Worm (Caenorhabditis elegans): Measurements from ENCODE around the gene C04E7.3.

C04E7.3 gene

DNA sequence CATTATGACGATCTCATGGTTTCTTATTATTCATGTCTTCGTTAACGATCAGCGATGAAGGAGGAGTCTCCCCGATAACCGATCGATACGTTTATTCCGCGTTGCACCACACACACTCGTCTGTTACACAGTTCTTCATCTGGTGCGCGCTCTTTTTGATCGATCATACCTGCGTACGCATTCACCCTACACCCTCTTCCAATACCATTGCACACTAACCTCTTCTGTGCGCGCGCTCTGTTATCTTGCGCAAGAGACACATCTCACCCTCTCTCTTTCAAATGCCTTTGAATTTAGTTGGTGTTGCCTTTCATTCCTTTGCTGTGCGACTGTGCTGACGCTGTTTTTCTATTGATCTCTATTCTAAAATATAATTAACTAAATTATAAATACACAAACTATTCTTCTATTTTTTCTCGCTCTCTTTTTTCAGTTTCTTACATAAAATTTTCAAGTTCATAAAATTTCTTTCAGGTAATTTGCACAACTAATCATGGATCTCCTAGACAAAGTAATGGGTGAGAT lies 24.8 kb upstream of the C04E7.3 start, which contains the start of gene nrde-3:
TSS of gene nrde-3 (plus strand) at position 475 of the 525 bp plus-strand sequence.
- TF ChIP-seq ceh-13 (GFP tag; optimal IDR thresholded peaks at IDR 0.05), result no peak
- no peak for TF ChIP-seq aly-1 (tag; optimal IDR thresholded peaks at IDR 0.05)
- TF ChIP-seq B0310.2 (tag; optimal IDR thresholded peaks at IDR 0.05), result no peak
- no peak for TF ChIP-seq sea-1 (GFP tag; conservative IDR thresholded peaks at IDR 0.05)

DNA sequence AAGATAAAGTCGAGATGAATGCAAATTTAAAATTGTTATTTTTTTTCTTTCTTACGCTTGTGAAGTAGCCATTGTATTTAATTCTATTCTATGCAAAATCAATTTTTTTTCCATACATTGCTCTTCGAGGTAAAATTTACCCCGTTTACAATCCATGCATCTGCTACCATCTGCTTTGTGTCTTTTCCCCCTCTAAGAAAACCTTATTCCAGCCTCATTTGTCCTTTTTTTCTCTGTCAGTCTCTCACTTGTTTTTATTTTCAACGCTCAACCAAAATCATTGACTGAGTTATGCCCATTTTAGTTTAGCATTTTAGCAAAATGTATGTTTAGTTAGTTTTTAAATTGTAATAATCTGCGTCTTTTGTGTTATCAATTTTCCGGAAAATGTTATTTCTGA lies 22.9 kb upstream of the C04E7.3 start:
- TF ChIP-seq ama-1 (optimal IDR thresholded peaks at IDR 0.05) (no peak), aly-1 (tag; optimal IDR thresholded peaks at IDR 0.05) (no peak), F13C5.2 (tag; optimal IDR thresholded peaks at IDR 0.05) (no peak), sea-1 (GFP tag; conservative IDR thresholded peaks at IDR 0.05) (no peak), pes-1 (GFP tag; IDR thresholded peaks at IDR 0.05) (no peak), flt-1 (GFP tag; IDR thresholded peaks at IDR 0.05) (no peak), ceh-13 (GFP tag; optimal IDR thresholded peaks at IDR 0.05) (no peak), tbx-37 (GFP tag; conservative IDR thresholded peaks at IDR 0.05) (no peak), hnd-1 (tag; optimal IDR thresholded peaks at IDR 0.05) (no peak), ceh-36 (tag; optimal IDR thresholded peaks at IDR 0.05) (no peak), scrt-1 (GFP tag; IDR thresholded peaks at IDR 0.05) (no peak)

DNA sequence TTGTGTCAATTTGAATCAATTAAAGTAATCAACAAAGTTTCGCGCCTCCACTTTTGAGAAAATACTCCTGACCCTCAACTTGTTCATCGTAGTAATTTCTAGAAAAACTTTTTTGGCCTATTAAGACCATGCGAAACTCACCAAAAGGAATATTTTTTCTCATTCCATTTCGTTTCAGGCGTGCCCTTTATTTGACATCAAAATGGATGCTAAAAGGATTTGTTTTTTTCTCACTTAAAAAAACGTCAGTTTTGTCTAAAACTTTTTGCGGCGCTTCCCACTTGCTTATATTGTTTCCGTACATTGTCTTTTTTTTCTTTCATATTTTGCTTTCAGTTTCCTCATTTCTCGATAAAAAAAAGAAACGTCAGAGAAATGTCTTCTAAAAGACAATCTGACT lies 13.5 kb upstream of the C04E7.3 start, which contains the start of gene C04E7.5:
TSS of gene C04E7.5 (plus strand) at position 301 of the 400 bp plus-strand sequence.
- no peak for TF ChIP-seq flt-1 (GFP tag; IDR thresholded peaks at IDR 0.05)
- no peak for TF ChIP-seq ceh-36 (tag; optimal IDR thresholded peaks at IDR 0.05)

DNA sequence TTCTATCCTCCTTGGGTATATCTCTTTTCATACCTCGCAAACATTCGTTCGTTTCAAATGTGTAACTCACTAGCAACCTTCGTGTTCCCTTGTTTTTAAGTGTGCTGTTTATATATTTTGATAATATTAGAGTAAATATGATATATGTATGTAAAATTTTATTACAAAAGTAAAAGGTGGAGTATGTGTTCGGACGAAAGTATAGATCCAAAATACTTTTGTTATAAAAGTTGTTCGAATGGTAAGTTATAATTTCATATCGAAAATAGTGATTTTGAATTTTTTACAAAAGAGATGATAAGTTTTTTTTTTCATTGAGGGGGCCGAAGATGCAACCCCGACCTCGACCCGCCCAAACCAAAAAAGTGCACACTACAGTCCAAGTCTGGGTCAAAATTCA lies 10.8 kb upstream of the C04E7.3 start, which contains the start of gene C04E7.1:
TSS of gene C04E7.1 (plus strand) at position 301 of the 400 bp plus-strand sequence.
- TF ChIP-seq B0310.2 (tag; optimal IDR thresholded peaks at IDR 0.05), result no peak
- no peak for TF ChIP-seq scrt-1 (GFP tag; IDR thresholded peaks at IDR 0.05)
- TF ChIP-seq tra-4 (tag; optimal IDR thresholded peaks at IDR 0.05), result no peak
- TF ChIP-seq ets-7 (tag; optimal IDR thresholded peaks at IDR 0.05), result no peak

DNA sequence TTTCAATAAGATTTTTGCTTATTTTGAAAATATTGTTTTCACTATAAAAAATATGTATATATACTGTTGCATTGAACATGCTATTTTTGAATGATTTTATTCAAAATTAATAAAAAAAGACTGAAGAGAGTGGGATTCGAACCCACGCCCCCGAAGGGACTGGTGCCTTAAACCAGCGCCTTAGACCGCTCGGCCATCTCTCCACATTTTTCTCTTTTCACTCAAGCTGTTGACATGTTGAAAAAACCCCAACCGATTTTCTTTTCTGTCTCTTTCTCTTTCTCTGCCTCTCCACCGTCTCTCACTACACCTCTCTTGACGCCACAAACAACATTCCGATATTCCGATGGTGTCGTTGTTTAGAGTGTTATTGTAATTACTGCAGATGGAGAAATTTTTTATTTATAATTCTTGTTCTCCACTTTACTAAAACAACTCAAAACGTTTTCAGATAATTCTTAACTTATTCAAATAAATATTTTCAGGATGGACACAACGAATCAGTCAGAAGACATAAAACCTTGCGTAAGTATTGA lies 6.2 kb upstream of the C04E7.3 start, which contains the start of gene sor-3:
TSS of gene sor-3 (plus strand) at position 486 of the 536 bp plus-strand sequence.
- peak; percentile 94 for TF ChIP-seq tbx-37 (GFP tag; conservative IDR thresholded peaks at IDR 0.05)
- TF ChIP-seq flt-1 (GFP tag; IDR thresholded peaks at IDR 0.05), result peak; percentile 85
- TF ChIP-seq ceh-13 (GFP tag; optimal IDR thresholded peaks at IDR 0.05), result peak; percentile 70
- no peak for TF ChIP-seq ama-1 (optimal IDR thresholded peaks at IDR 0.05)
- peak; percentile 94 for TF ChIP-seq hmg-4 (GFP tag; optimal IDR thresholded peaks at IDR 0.05)
- TF ChIP-seq B0310.2 (tag; optimal IDR thresholded peaks at IDR 0.05), result peak; percentile 65
- peak; percentile 78 for TF ChIP-seq ceh-36 (tag; optimal IDR thresholded peaks at IDR 0.05)
- peak; percentile 69 for TF ChIP-seq aly-1 (tag; optimal IDR thresholded peaks at IDR 0.05)
- peak; percentile 91 for TF ChIP-seq pes-1 (GFP tag; IDR thresholded peaks at IDR 0.05)
- TF ChIP-seq sea-1 (GFP tag; conservative IDR thresholded peaks at IDR 0.05), result peak; percentile 91
- TF ChIP-seq scrt-1 (GFP tag; IDR thresholded peaks at IDR 0.05), result peak; percentile 90
- peak; percentile 75 for TF ChIP-seq tra-4 (tag; optimal IDR thresholded peaks at IDR 0.05)
- TF ChIP-seq tbx-11 (GFP tag; IDR thresholded peaks at IDR 0.05), result peak; percentile 90
- peak; percentile 85 for TF ChIP-seq hnd-1 (tag; optimal IDR thresholded peaks at IDR 0.05)
- peak; percentile 62 for TF ChIP-seq ets-7 (tag; optimal IDR thresholded peaks at IDR 0.05)
- peak; percentile 96 for TF ChIP-seq F13C5.2 (tag; optimal IDR thresholded peaks at IDR 0.05)
- TF ChIP-seq hmbx-1 (tag; optimal IDR thresholded peaks at IDR 0.05), result peak; percentile 65

DNA sequence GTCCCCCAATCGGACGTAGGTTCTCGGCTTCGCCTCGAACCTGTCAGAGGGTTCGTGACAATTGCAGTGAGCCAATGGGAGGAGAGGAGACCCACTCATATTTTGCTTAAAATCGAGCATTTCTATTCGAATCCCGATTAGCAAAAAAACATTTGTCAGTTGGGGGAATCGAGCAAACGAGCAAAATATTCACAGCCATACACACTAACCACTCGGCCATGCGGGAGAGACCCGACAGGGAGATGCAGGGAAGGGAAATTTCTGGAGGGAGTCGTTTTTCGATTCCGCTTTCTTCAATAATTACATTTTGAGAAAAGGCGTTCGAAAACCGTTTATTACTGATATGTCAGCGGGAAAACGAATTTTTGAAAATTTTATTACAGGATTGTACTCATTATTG lies 4.4 kb upstream of the C04E7.3 start:
- TF ChIP-seq scrt-1 (GFP tag; IDR thresholded peaks at IDR 0.05) (peak; percentile 91), sea-1 (GFP tag; conservative IDR thresholded peaks at IDR 0.05) (peak; percentile 90), ceh-36 (tag; optimal IDR thresholded peaks at IDR 0.05) (peak; percentile 18), tbx-37 (GFP tag; conservative IDR thresholded peaks at IDR 0.05) (peak; percentile 89), flt-1 (GFP tag; IDR thresholded peaks at IDR 0.05) (peak; percentile 93), pes-1 (GFP tag; IDR thresholded peaks at IDR 0.05) (peak; percentile 93), tbx-11 (GFP tag; IDR thresholded peaks at IDR 0.05) (peak; percentile 87)

DNA sequence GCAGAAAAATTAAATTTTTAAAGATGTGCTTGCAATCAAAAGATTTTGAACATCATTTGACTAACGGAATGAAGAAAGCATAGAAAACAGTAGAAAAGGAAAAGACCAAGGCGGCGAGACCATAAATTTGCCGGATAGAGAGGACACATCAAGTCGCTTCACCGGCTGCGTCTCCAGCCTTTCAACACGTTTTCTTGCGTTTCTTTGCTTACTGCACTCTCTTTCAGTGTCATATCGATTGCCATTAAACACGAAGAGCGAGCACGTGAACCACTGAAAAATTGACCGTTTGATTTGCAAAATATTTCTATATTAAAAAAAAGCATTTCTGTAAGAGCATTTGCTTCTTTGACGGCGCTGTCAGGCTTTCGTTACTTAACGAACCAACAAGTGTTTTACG lies 1.1 kb upstream of the C04E7.3 start:
- TF ChIP-seq ceh-13 (GFP tag; optimal IDR thresholded peaks at IDR 0.05) (no peak), pes-1 (GFP tag; IDR thresholded peaks at IDR 0.05) (no peak), ets-7 (tag; optimal IDR thresholded peaks at IDR 0.05) (no peak), ceh-36 (tag; optimal IDR thresholded peaks at IDR 0.05) (no peak), tbx-37 (GFP tag; conservative IDR thresholded peaks at IDR 0.05) (no peak), sea-1 (GFP tag; conservative IDR thresholded peaks at IDR 0.05) (no peak), scrt-1 (GFP tag; IDR thresholded peaks at IDR 0.05) (no peak), flt-1 (GFP tag; IDR thresholded peaks at IDR 0.05) (no peak), ama-1 (optimal IDR thresholded peaks at IDR 0.05) (no peak), aly-1 (tag; optimal IDR thresholded peaks at IDR 0.05) (no peak), F13C5.2 (tag; optimal IDR thresholded peaks at IDR 0.05) (no peak), hnd-1 (tag; optimal IDR thresholded peaks at IDR 0.05) (no peak), tra-4 (tag; optimal IDR thresholded peaks at IDR 0.05) (no peak), tbx-11 (GFP tag; IDR thresholded peaks at IDR 0.05) (no peak), hmg-4 (GFP tag; optimal IDR thresholded peaks at IDR 0.05) (no peak), hmbx-1 (tag; optimal IDR thresholded peaks at IDR 0.05) (no peak)

DNA sequence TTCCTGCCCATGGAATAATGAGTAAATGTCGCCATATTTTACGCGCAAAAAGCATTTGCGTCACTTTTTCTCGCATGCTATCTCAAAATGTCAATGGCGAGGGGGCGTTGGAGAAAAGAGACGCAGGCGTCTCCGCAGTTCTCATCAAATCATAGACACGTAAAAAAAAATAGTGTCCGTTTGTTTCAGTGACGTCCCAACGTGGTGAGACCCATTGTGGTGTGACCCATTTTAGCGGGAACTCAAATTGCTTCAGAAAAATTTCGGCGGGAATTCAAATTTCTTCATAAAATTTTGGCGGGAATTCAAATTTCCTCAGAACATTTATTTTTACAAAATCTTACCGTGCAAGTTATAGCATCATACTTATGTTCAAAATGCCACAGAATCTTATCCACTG lies 3.2 kb downstream of the C04E7.3 start:
- no peak for TF ChIP-seq sea-1 (GFP tag; conservative IDR thresholded peaks at IDR 0.05)
- TF ChIP-seq F13C5.2 (tag; optimal IDR thresholded peaks at IDR 0.05), result no peak
- TF ChIP-seq scrt-1 (GFP tag; IDR thresholded peaks at IDR 0.05), result no peak
- TF ChIP-seq hmg-4 (GFP tag; optimal IDR thresholded peaks at IDR 0.05), result no peak
- no peak for TF ChIP-seq tbx-11 (GFP tag; IDR thresholded peaks at IDR 0.05)
